Fruit fly (Drosophila melanogaster): Measurements from ENCODE around the gene Upf2.

dm6 chrX:8091017-8091620, 15.9 kb upstream of the Upf2 start:
- TF ChIP-seq insv (optimal IDR thresholded peaks at IDR 0.05): no peak
- no peak for TF ChIP-seq psq (optimal IDR thresholded peaks at IDR 0.05)
- TF ChIP-seq ttk (optimal IDR thresholded peaks at IDR 0.05): no peak
- TF ChIP-seq h (optimal IDR thresholded peaks at IDR 0.05): no peak

All from Kc167 (cell line).